Worm (Caenorhabditis elegans): ENCODE results near the gene Y54G2A.13.

- TF ChIP-seq unc-98 (GFP tag; IDR thresholded peaks at IDR 0.05) (no peak), jun-1 (tag; optimal IDR thresholded peaks at IDR 0.05) (peak; percentile 76), lin-13 (GFP tag; optimal IDR thresholded peaks at IDR 0.05) (peak; percentile 79), nhr-11 (tag; optimal IDR thresholded peaks at IDR 0.05) (peak; percentile 35), unc-30 (tag; optimal IDR thresholded peaks at IDR 0.05) (no peak), ceh-8 (GFP tag; optimal IDR thresholded peaks at IDR 0.05) (peak; percentile 48)
Measured at ce11 chrIV:2774500-2774899, 45.0 kb downstream of the Y54G2A.13 start.

All from whole organism, L1 larva.